Worm (Caenorhabditis elegans) whole organism, L1 larva: ENCODE measurements around the gene epic-2.

Experiments
- ces-1 ChIP-seq: fragments of 150-350 bp; optimal IDR thresholded peaks from 2 replicates; lab custom pipeline; 2014; ENCODE audit warnings: missing biosample characterization, missing genetic modification reagents, missing genetic modification characterization
- hlh-17 ChIP-seq: fragments of 200-800 bp; sonication (Bioruptor generic); optimal IDR thresholded peaks from 2 replicates; lab custom pipeline; 2018; ENCODE audit warnings: missing genetic modification characterization, mild to moderate bottlenecking, missing compliant biosample characterization, moderate library complexity, borderline replicate concordance
- mdl-1 ChIP-seq, 2 experiments: fragments of 150-350 bp; optimal IDR thresholded peaks; 2 replicates each; lab custom pipeline; 2014 to 2017; ENCODE audit warnings: missing biosample characterization in 2 of 2, missing genetic modification characterization in 2 of 2, inconsistent platforms in 1 of 2
- unc-62 ChIP-seq: fragments of 150-350 bp; optimal IDR thresholded peaks from 2 replicates; lab custom pipeline; 2014; ENCODE audit warnings: missing biosample characterization, missing genetic modification reagents, missing genetic modification characterization

DNA sequence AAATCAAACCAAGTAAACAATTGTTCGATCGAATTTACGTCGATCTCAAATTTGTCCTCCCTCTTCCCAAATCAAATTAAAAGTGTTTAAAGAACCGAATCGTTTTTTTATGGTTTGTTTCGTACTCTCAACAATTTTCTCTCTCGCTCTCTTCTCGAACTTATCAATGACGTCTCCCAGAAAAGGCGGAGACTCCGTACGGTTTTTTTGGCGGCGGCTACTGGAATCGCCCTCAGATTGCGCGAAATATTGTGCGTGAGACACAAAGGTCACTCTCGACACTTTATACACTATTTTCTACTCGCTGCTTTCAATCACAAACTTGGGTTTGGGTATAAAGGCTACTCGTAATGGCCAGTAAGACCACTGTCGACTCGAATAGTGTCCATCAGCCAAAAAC lies at the start of gene epic-2:
- no peak for TF ChIP-seq ces-1
- TF ChIP-seq mdl-1 (tag; optimal IDR thresholded peaks at IDR 0.05; lab: Kevin White, UChicago), result no peak
- TF ChIP-seq unc-62 (GFP tag; lab: Kevin White, UChicago), result no peak
- no peak for TF ChIP-seq hlh-17 (GFP tag; lab: Kevin White, UChicago)
